Fruit fly (Drosophila melanogaster): ENCODE measurements around the gene CG11322.

The CG11322 gene

DNA sequence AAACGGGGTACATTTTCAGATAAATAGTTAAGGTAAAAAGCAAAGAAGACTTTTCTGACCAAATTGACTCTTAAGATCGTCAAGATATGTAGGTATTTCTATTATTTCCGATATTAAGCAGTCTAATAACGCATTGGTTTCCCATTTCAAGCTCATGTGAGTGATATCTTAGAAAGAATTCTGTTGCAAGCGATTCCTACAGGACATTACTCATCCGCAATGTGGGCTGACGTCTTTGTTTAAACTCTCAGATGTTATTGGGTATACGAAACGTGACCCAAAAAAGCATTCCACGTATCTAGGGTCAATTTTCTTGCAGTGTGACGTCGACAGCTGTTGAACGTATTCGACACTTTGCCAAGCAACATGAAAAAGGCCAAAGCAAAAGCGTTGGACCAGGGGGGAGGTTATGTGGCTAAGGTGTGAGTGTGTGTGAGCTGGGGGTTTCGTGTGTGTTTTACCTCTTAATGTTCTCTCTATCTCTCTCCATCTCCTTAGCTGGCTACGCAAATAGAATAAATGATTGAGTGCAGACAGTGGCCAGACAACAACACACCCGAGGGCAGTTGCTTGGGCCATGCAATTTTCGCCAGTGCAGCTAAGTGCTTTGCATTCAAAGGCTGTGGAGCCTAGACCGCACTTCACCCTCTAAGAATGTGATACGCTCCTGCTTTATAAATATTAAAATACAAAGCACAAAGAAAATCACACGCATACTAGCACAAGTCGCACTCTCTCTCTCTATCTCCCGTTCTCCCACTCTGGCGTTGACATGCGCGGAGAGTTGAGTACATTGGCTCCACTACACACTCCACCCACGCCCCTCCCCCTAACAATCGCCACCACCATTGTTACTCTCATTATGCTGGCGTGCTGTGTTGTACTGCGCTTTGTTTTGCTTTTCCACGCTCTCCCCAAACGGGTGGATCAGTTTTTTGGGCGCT is 27.9 kb upstream of the CG11322 start (continued):
- TF ChIP-seq CG17361 (GFP tag; IDR thresholded peaks at IDR 0.05) (peak; percentile 99), Mrtf (GFP tag; IDR thresholded peaks at IDR 0.05) (peak; percentile 78), klu (GFP tag; IDR thresholded peaks at IDR 0.05) (peak; percentile 93), tin (GFP tag; optimal IDR thresholded peaks at IDR 0.05) (peak; percentile 94), CG10462 (GFP tag; optimal IDR thresholded peaks at IDR 0.05) (peak; percentile 93), CG31224 (GFP tag; IDR thresholded peaks at IDR 0.05) (peak; percentile 84), twi (tag; optimal IDR thresholded peaks at IDR 0.05) (peak; percentile 91), CG31441 (GFP tag; IDR thresholded peaks at IDR 0.05) (peak; percentile 95), usp (GFP tag; optimal IDR thresholded peaks at IDR 0.05) (no peak), ap (GFP tag; IDR thresholded peaks at IDR 0.05) (peak; percentile 67), lov (optimal IDR thresholded peaks at IDR 0.05) (no peak), lov (GFP tag; IDR thresholded peaks at IDR 0.05) (peak; percentile 28; the same call in 2 of the 3 replicates), CG12155 (GFP tag; optimal IDR thresholded peaks at IDR 0.05) (peak; percentile 91), sens-2 (GFP tag; IDR thresholded peaks at IDR 0.05) (peak; percentile 26), disco-r (GFP tag; optimal IDR thresholded peaks at IDR 0.05) (peak; percentile 96), CG12071 (GFP tag; optimal IDR thresholded peaks at IDR 0.05) (peak; percentile 87), sr (GFP tag; IDR thresholded peaks at IDR 0.05) (peak; percentile 35; the same call in 2 of the 3 replicates), Dp (GFP tag; optimal IDR thresholded peaks at IDR 0.05) (peak; percentile 19), slp2 (GFP tag; optimal IDR thresholded peaks at IDR 0.05) (peak; percentile 98), dan (GFP tag; IDR thresholded peaks at IDR 0.05) (no peak), sim (GFP tag; IDR thresholded peaks at IDR 0.05) (peak; percentile 68), hth (optimal IDR thresholded peaks at IDR 0.05) (no peak), Xbp1 (GFP tag; optimal IDR thresholded peaks at IDR 0.05) (peak; percentile 95), fd96Cb (tag; optimal IDR thresholded peaks at IDR 0.05) (peak; percentile 95), en (GFP tag; optimal IDR thresholded peaks at IDR 0.05) (peak; percentile 96), CG3838 (GFP tag; optimal IDR thresholded peaks at IDR 0.05) (peak; percentile 85), Dref (GFP tag; IDR thresholded peaks at IDR 0.05) (no peak), kni (GFP tag; optimal IDR thresholded peaks at IDR 0.05) (peak; percentile 92), CG8359 (GFP tag; optimal IDR thresholded peaks at IDR 0.05; ENCODE audit: borderline replicate concordance) (peak; percentile 88), kay (GFP tag; optimal IDR thresholded peaks at IDR 0.05) (peak; percentile 91), MTF-1 (GFP tag; optimal IDR thresholded peaks at IDR 0.05; ENCODE audit: borderline replicate concordance) (peak; percentile 43), CG15696 (tag; optimal IDR thresholded peaks at IDR 0.05) (peak; percentile 69), nom (GFP tag; optimal IDR thresholded peaks at IDR 0.05) (peak; percentile 70), CG2202 (tag; optimal IDR thresholded peaks at IDR 0.05) (peak; percentile 86), Fer1 (GFP tag; optimal IDR thresholded peaks at IDR 0.05) (peak; percentile 93), CG8478 (optimal IDR thresholded peaks at IDR 0.05) (peak; percentile 21), Optix (GFP tag; IDR thresholded peaks at IDR 0.05) (peak; percentile 79), CG18476 (GFP tag; optimal IDR thresholded peaks at IDR 0.05) (peak; percentile 92), odd (GFP tag; optimal IDR thresholded peaks at IDR 0.05) (peak; percentile 96), jigr1 (GFP tag; IDR thresholded peaks at IDR 0.05) (peak; percentile 89), CG17912 (GFP tag; optimal IDR thresholded peaks at IDR 0.05) (peak; percentile 54), Kr (GFP tag; optimal IDR thresholded peaks at IDR 0.05) (no peak), gt (GFP tag; IDR thresholded peaks at IDR 0.05) (peak; percentile 74), HLH54F (GFP tag; optimal IDR thresholded peaks at IDR 0.05) (peak; percentile 98), CG8290 (GFP tag; optimal IDR thresholded peaks at IDR 0.05) (peak; percentile 92), CG8290 (tag; optimal IDR thresholded peaks at IDR 0.05) (peak; percentile 66 to 89), Scr (GFP tag; IDR thresholded peaks at IDR 0.05; ENCODE audit: partially characterized antibody) (no peak; the same call in 1 of the 2 replicates), CG3726 (GFP tag; IDR thresholded peaks at IDR 0.05) (peak; percentile 57; the same call in 2 of the 3 replicates), Dip3 (GFP tag; optimal IDR thresholded peaks at IDR 0.05) (peak; percentile 96), HmgZ (tag; optimal IDR thresholded peaks at IDR 0.05) (peak; percentile 91)

Data from whole organism, embryonic.